Fruit fly (Drosophila melanogaster) whole organism, embryonic: ENCODE results near the gene Vm26Ac.

Experiments
- Awh ChIP-seq: fragments of 200-800 bp; sonication (Bioruptor generic); IDR thresholded peaks from 2 replicates; pipeline ENCODE4, ENCODE4 v1.3.6; 2022; ENCODE audit warnings: missing biosample characterization, missing genetic modification characterization
- Blimp-1 ChIP-seq: fragments of 200-800 bp; sonication (Bioruptor generic); optimal IDR thresholded peaks from 3 replicates; lab custom pipeline; 2018; ENCODE audit warnings: missing biosample characterization, missing genetic modification characterization, mild to moderate bottlenecking, moderate library complexity, missing genetic modification reagents
- CG10321 ChIP-seq: fragments of 200-800 bp; sonication (Bioruptor generic); IDR thresholded peaks from 2 replicates; pipeline ENCODE4 v1.3.6; 2022; ENCODE audit warnings: missing biosample characterization, missing genetic modification characterization
- CG11456 ChIP-seq: fragments of 200-800 bp; sonication (Bioruptor generic); IDR thresholded peaks from 3 replicates; pipeline ENCODE4 v1.3.6; 2022; ENCODE audit warnings: missing biosample characterization, missing genetic modification characterization
- CG11695 ChIP-seq: fragments of 200-800 bp; sonication (Bioruptor generic); IDR thresholded peaks from 3 replicates; pipeline ENCODE4 v1.3.6; 2022; ENCODE audit warnings: missing biosample characterization, missing genetic modification characterization
- CG12219 ChIP-seq: fragments of 200-800 bp; sonication (Bioruptor generic); optimal IDR thresholded peaks from 3 replicates; lab custom pipeline; 2018; ENCODE audit warnings: missing biosample characterization, mild to moderate bottlenecking, missing genetic modification characterization
- CG12236 ChIP-seq: fragments of 200-800 bp; sonication (Bioruptor generic); optimal IDR thresholded peaks from 2 replicates; lab custom pipeline; 2016; ENCODE audit warnings: missing biosample characterization, missing genetic modification characterization
- CG12769 ChIP-seq: fragments of 200-800 bp; sonication (Bioruptor generic); optimal IDR thresholded peaks from 2 replicates; lab custom pipeline; 2019; ENCODE audit warnings: missing biosample characterization, mild to moderate bottlenecking, missing genetic modification characterization, moderate library complexity
- CG15073 ChIP-seq: fragments of 200-800 bp; sonication (Bioruptor generic); optimal IDR thresholded peaks from 2 replicates; lab custom pipeline; 2016; ENCODE audit warnings: missing biosample characterization, missing genetic modification characterization
- CG15269 ChIP-seq: fragments of 200-800 bp; sonication (Bioruptor generic); optimal IDR thresholded peaks from 2 replicates; lab custom pipeline; 2018; ENCODE audit warnings: missing biosample characterization, mild to moderate bottlenecking, missing genetic modification characterization, moderate library complexity
- CG18764 ChIP-seq: fragments of 200-800 bp; sonication (Bioruptor generic); optimal IDR thresholded peaks from 3 replicates; lab custom pipeline; 2016; ENCODE audit warnings: missing biosample characterization, missing genetic modification characterization
- CG2199 ChIP-seq: fragments of 200-800 bp; sonication (Bioruptor generic); IDR thresholded peaks from 3 replicates; pipeline ENCODE4 v1.3.6; 2022; ENCODE audit warnings: missing biosample characterization, missing genetic modification characterization
- CG34376 ChIP-seq: fragments of 200-800 bp; sonication (Bioruptor generic); optimal IDR thresholded peaks from 2 replicates; lab custom pipeline; 2018; ENCODE audit warnings: missing biosample characterization, mild to moderate bottlenecking, missing genetic modification characterization
- CG4617 ChIP-seq: fragments of 200-800 bp; sonication (Bioruptor generic); optimal IDR thresholded peaks from 3 replicates; lab custom pipeline; 2016; ENCODE audit warnings: missing biosample characterization, missing genetic modification characterization, borderline replicate concordance
- CG7839 ChIP-seq: fragments of 200-800 bp; sonication (Bioruptor generic); optimal IDR thresholded peaks from 3 replicates; lab custom pipeline; 2018; ENCODE audit warnings: missing biosample characterization, mild to moderate bottlenecking, missing genetic modification characterization, moderate library complexity
- CG7963 ChIP-seq: fragments of 200-800 bp; sonication (Bioruptor generic); IDR thresholded peaks from 3 replicates; pipeline ENCODE4 v1.3.6; 2022; ENCODE audit warnings: missing biosample characterization, missing genetic modification characterization; ENCODE audit not compliant: partially characterized antibody
- CG9876 ChIP-seq: fragments of 200-800 bp; sonication (Bioruptor generic); optimal IDR thresholded peaks from 2 replicates; lab custom pipeline; 2016; ENCODE audit warnings: missing biosample characterization, missing genetic modification characterization
- Dbx ChIP-seq: fragments of 200-800 bp; sonication (Bioruptor generic); IDR thresholded peaks from 3 replicates; pipeline ENCODE4 v1.3.6; 2022; ENCODE audit warnings: missing biosample characterization, missing genetic modification characterization
- Ets65A ChIP-seq: fragments of 200-800 bp; sonication (Bioruptor generic); peaks from one replicate; lab custom pipeline; 2016; ENCODE audit warnings: missing biosample characterization, missing genetic modification characterization
- GATAe ChIP-seq: fragments of 200-800 bp; sonication (Bioruptor generic); conservative IDR thresholded peaks from 2 replicates; pipeline ENCODE4 v1.3.6; 2022; ENCODE audit warnings: missing biosample characterization, missing genetic modification characterization
- H15 ChIP-seq: fragments of 200-800 bp; sonication (Bioruptor generic); IDR thresholded peaks from 3 replicates; pipeline ENCODE4 v1.3.6; 2022; ENCODE audit warnings: missing biosample characterization, missing genetic modification characterization
- Hey ChIP-seq: fragments of 200-800 bp; sonication (Bioruptor generic); optimal IDR thresholded peaks from 3 replicates; lab custom pipeline; 2018; ENCODE audit warnings: missing biosample characterization, mild to moderate bottlenecking, missing genetic modification characterization
- Mes4 ChIP-seq: fragments of 200-800 bp; sonication (Bioruptor generic); optimal IDR thresholded peaks from 2 replicates; lab custom pipeline; 2016; ENCODE audit warnings: missing biosample characterization, missing genetic modification characterization
- NC2α ChIP-seq: fragments of 200-800 bp; sonication (Bioruptor generic); optimal IDR thresholded peaks from 2 replicates; lab custom pipeline; 2016; ENCODE audit warnings: missing biosample characterization, missing genetic modification characterization
- Nf-YB ChIP-seq: fragments of 200-800 bp; sonication (Bioruptor generic); optimal IDR thresholded peaks from 3 replicates; lab custom pipeline; 2019; ENCODE audit warnings: missing biosample characterization, mild to moderate bottlenecking, missing genetic modification characterization, moderate library complexity
- Poxn ChIP-seq: fragments of 200-800 bp; sonication (Bioruptor generic); IDR thresholded peaks from 2 replicates; pipeline ENCODE4 v1.3.6; 2022; ENCODE audit warnings: missing biosample characterization, missing genetic modification characterization
- Vsx1 ChIP-seq: fragments of 200-800 bp; sonication (Bioruptor generic); optimal IDR thresholded peaks from 2 replicates; lab custom pipeline; 2017; ENCODE audit warnings: missing biosample characterization, mild to moderate bottlenecking, missing genetic modification characterization, missing genetic modification reagents
- ara ChIP-seq: fragments of 200-800 bp; sonication (Bioruptor generic); IDR thresholded peaks from 2 replicates; pipeline ENCODE4 v1.3.6; 2022; ENCODE audit warnings: missing biosample characterization, missing genetic modification characterization
- bigmax ChIP-seq: fragments of 200-800 bp; sonication (Bioruptor generic); optimal IDR thresholded peaks from 2 replicates; lab custom pipeline; 2018; ENCODE audit warnings: missing biosample characterization, mild to moderate bottlenecking, missing genetic modification characterization
- cg ChIP-seq: fragments of 200-800 bp; sonication (Bioruptor generic); optimal IDR thresholded peaks from 3 replicates; lab custom pipeline; 2019; ENCODE audit warnings: missing biosample characterization, mild to moderate bottlenecking, missing genetic modification characterization, moderate library complexity
- chinmo ChIP-seq: fragments of 200-800 bp; sonication (Bioruptor generic); IDR thresholded peaks from 4 replicates; pipeline ENCODE4 v1.3.6; 2022; ENCODE audit warnings: missing biosample characterization, missing genetic modification characterization; ENCODE audit not compliant: partially characterized antibody
- ci ChIP-seq: fragments of 200-800 bp; sonication (Bioruptor generic); IDR thresholded peaks from 3 replicates; pipeline ENCODE4 v1.3.6; 2022; ENCODE audit warnings: missing biosample characterization, missing genetic modification characterization
- ewg ChIP-seq: fragments of 200-800 bp; sonication (Bioruptor generic); optimal IDR thresholded peaks from 3 replicates; lab custom pipeline; 2017; ENCODE audit warnings: mild to moderate bottlenecking, missing biosample characterization, missing genetic modification reagents, missing genetic modification characterization
- jumu ChIP-seq: fragments of 200-800 bp; sonication (Bioruptor generic); optimal IDR thresholded peaks from 3 replicates; lab custom pipeline; 2016; ENCODE audit warnings: missing biosample characterization, missing genetic modification characterization
- lilli ChIP-seq: fragments of 200-800 bp; sonication (Bioruptor generic); optimal IDR thresholded peaks from 3 replicates; lab custom pipeline; 2016; ENCODE audit warnings: missing biosample characterization, missing genetic modification characterization
- mirr ChIP-seq: fragments of 200-800 bp; sonication (Bioruptor generic); optimal IDR thresholded peaks from 3 replicates; lab custom pipeline; 2018; ENCODE audit warnings: missing biosample characterization, mild to moderate bottlenecking, missing genetic modification characterization
- nom ChIP-seq: fragments of 200-800 bp; sonication (Bioruptor generic); optimal IDR thresholded peaks from 2 replicates; lab custom pipeline; 2017; ENCODE audit warnings: missing biosample characterization, missing genetic modification characterization, mild to moderate bottlenecking, moderate library complexity, missing genetic modification reagents
- otp ChIP-seq: fragments of 200-800 bp; sonication (Bioruptor generic); IDR thresholded peaks from 3 replicates; pipeline ENCODE4, ENCODE4 v1.3.6; 2022; ENCODE audit warnings: missing biosample characterization, missing genetic modification characterization
- sc ChIP-seq, 3 experiments: fragments of >200 bp in 2 of 3; fragments of 200-800 bp in 1 of 3; sonication (Bioruptor generic) in 1 of 3; optimal IDR thresholded peaks; 2 replicates in 2 of 3; 3 replicates in 1 of 3; lab custom pipeline; 2017; ENCODE audit warnings: mild to moderate bottlenecking in 1 of 3, missing biosample characterization in 1 of 3, missing genetic modification characterization in 1 of 3, missing genetic modification reagents in 1 of 3
- sens-2 ChIP-seq: fragments of 200-800 bp; sonication (Bioruptor generic); IDR thresholded peaks from 2 replicates; pipeline ENCODE4 v1.3.6; 2022; ENCODE audit warnings: missing biosample characterization, missing genetic modification characterization
- slbo ChIP-seq: fragments of 200-800 bp; sonication (Bioruptor generic); IDR thresholded peaks from 2 replicates; pipeline ENCODE4 v1.3.6; 2022; ENCODE audit warnings: missing biosample characterization, missing genetic modification characterization
- slou ChIP-seq: fragments of 200-800 bp; sonication (Bioruptor generic); optimal IDR thresholded peaks from 3 replicates; lab custom pipeline; 2016; ENCODE audit warnings: missing biosample characterization, missing genetic modification characterization
- sob ChIP-seq: fragments of 200-800 bp; sonication (Bioruptor generic); IDR thresholded peaks from 2 replicates; pipeline ENCODE4 v1.3.6; 2022; ENCODE audit warnings: missing biosample characterization, missing genetic modification characterization
- unc-4 ChIP-seq: fragments of 200-800 bp; sonication (Bioruptor generic); IDR thresholded peaks from 2 replicates; pipeline ENCODE4 v1.3.6; 2022; ENCODE audit warnings: missing biosample characterization, missing genetic modification characterization; ENCODE audit not compliant: partially characterized antibody

Gene Vm26Ac

dm6 chr2L:5997609-5998229 is 39.3 kb upstream of the Vm26Ac start (continued):
- TF ChIP-seq Nf-YB (GFP tag; lab: Kevin White, UChicago) (peak; percentile 39), bigmax (GFP tag; lab: Kevin White, UChicago) (no peak), NC2α (GFP tag; lab: Kevin White, UChicago) (no peak), H15 (GFP tag; lab: Robert Waterston, UW) (no peak), CG12219 (GFP tag; lab: Kevin White, UChicago) (peak; percentile 73), Vsx1 (GFP tag; lab: Kevin White, UChicago) (peak; percentile 18), Ets65A (GFP tag; lab: Kevin White, UChicago) (peak; percentile 44), CG12236 (GFP tag; lab: Kevin White, UChicago) (no peak), otp (GFP tag; lab: Robert Waterston, UW) (peak; percentile 37; the same call in 1 of the 3 replicates), Mes4 (peak; percentile 51), unc-4 (no peak), sc (optimal IDR thresholded peaks at IDR 0.05; lab: Kevin White, UChicago) (no peak), sc (GFP tag; optimal IDR thresholded peaks at IDR 0.05; lab: Kevin White, UChicago) (no peak), CG10321 (GFP tag; lab: Robert Waterston, UW) (no peak)
- TF ChIP-seq, all 482 proteins: peak for 181

dm6 chr2L:5990447-5990846 is 32.0 kb upstream of the Vm26Ac start:
- TF ChIP-seq ewg (no peak), CG12219 (GFP tag; lab: Kevin White, UChicago) (no peak), CG7963 (GFP tag; lab: Robert Waterston, UW) (0 out of 3 replicates have a peak, but pooled peaks have one; percentile 31), CG11695 (no peak), CG12769 (tag; lab: Kevin White, UChicago) (no peak), CG18764 (GFP tag; lab: Kevin White, UChicago) (no peak), nom (GFP tag; lab: Kevin White, UChicago) (peak; percentile 58), CG11456 (GFP tag; lab: Robert Waterston, UW) (no peak), slbo (GFP tag; lab: Robert Waterston, UW) (no peak)

dm6 chr2L:5988115-5989092 is 30.0 kb upstream of the Vm26Ac start:
- TF ChIP-seq chinmo (GFP tag; lab: Robert Waterston, UW) (peak; percentile 53; the same call in 1 of the 4 replicates), mirr (GFP tag; lab: Kevin White, UChicago) (peak; percentile 37), CG34376 (GFP tag; lab: Kevin White, UChicago) (peak; percentile 36), ara (GFP tag; lab: Robert Waterston, UW) (0 out of 2 replicates have a peak, but pooled peaks have one; percentile 31), Hey (tag; lab: Kevin White, UChicago) (peak; percentile 98), Dbx (GFP tag; lab: Robert Waterston, UW) (peak; percentile 16; the same call in 1 of the 3 replicates), sob (GFP tag; lab: Robert Waterston, UW) (no peak), CG7839 (no peak), CG4617 (GFP tag; lab: Kevin White, UChicago) (no peak), ci (0 out of 3 replicates have a peak, but pooled peaks have one; percentile 21), CG15073 (no peak), slou (no peak), CG9876 (no peak), jumu (GFP tag; lab: Kevin White, UChicago) (no peak), GATAe (GFP tag; lab: Robert Waterston, UW) (peak; percentile 64; the same call in 1 of the 2 replicates), Blimp-1 (no peak), Poxn (GFP tag; lab: Robert Waterston, UW) (no peak), CG2199 (GFP tag; lab: Robert Waterston, UW) (peak; percentile 77; the same call in 1 of the 3 replicates), sens-2 (GFP tag; lab: Robert Waterston, UW) (0 out of 2 replicates have a peak, but pooled peaks have one; percentile 37), lilli (no peak), Awh (GFP tag; lab: Robert Waterston, UW) (no peak), cg (GFP tag; lab: Kevin White, UChicago) (no peak), CG15269 (tag; lab: Kevin White, UChicago) (no peak)
